Worm (Caenorhabditis elegans) whole organism, young adult: Measurements from ENCODE around the gene Y119D3B.14.
A peak's percentile ranks its signal among the peaks of the same experiment; 100 is the strongest.

Experiments used
- B0261.1 ChIP-seq: sonication (generic microtip); optimal IDR thresholded peaks from 2 replicates; lab custom pipeline; 2016; ENCODE audit warnings: mild to moderate bottlenecking, missing genetic modification characterization, moderate library complexity, missing compliant biosample characterization
- F10E7.11 ChIP-seq: sonication (generic microtip); optimal IDR thresholded peaks from 2 replicates; lab custom pipeline; 2017; ENCODE audit warnings: mild to moderate bottlenecking, missing genetic modification characterization, moderate library complexity, missing compliant biosample characterization
- F37B4.10 ChIP-seq: fragments of 200-800 bp; sonication (Bioruptor generic); IDR thresholded peaks from 2 replicates; pipeline ENCODE4 v1.3.6; 2022; ENCODE audit warnings: missing genetic modification characterization, missing compliant biosample characterization
- F39B2.1 ChIP-seq: fragments of 200-800 bp; sonication (Bioruptor generic); IDR thresholded peaks from 2 replicates; pipeline ENCODE4 v1.3.6; 2022; ENCODE audit warnings: missing genetic modification reagents, missing genetic modification characterization, missing compliant biosample characterization
- F49E8.2 ChIP-seq: sonication (generic microtip); optimal IDR thresholded peaks from 3 replicates; lab custom pipeline; 2017; ENCODE audit warnings: missing genetic modification characterization, mild to moderate bottlenecking, missing compliant biosample characterization, antibody characterized with exemption, moderate library complexity; ENCODE audit not compliant: insufficient read depth
- F57A8.1 ChIP-seq: fragments of 200-800 bp; sonication (Bioruptor generic); optimal IDR thresholded peaks from 2 replicates; lab custom pipeline; 2018; ENCODE audit warnings: mild to moderate bottlenecking, missing genetic modification characterization, moderate library complexity, missing compliant biosample characterization
- F57C9.4 ChIP-seq: sonication (generic microtip); optimal IDR thresholded peaks from 2 replicates; lab custom pipeline; 2017; ENCODE audit warnings: mild to moderate bottlenecking, missing genetic modification characterization, missing compliant biosample characterization
- T07F8.4 ChIP-seq: sonication (generic microtip); optimal IDR thresholded peaks from 2 replicates; lab custom pipeline; 2016; ENCODE audit warnings: mild to moderate bottlenecking, missing genetic modification characterization, moderate library complexity, missing compliant biosample characterization
- T26A5.8 ChIP-seq: sonication (generic microtip); optimal IDR thresholded peaks from 2 replicates; lab custom pipeline; 2016; ENCODE audit warnings: missing genetic modification characterization, missing compliant biosample characterization
- Y53F4B.3 ChIP-seq: fragments of 200-800 bp; sonication (Bioruptor generic); IDR thresholded peaks from 2 replicates; pipeline ENCODE4 v1.3.6; 2022; ENCODE audit warnings: missing genetic modification reagents, missing genetic modification characterization, missing compliant biosample characterization
- Y95B8A.8 ChIP-seq: fragments of 200-800 bp; sonication (Bioruptor generic); IDR thresholded peaks from 2 replicates; pipeline ENCODE4 v1.3.6; 2022; ENCODE audit warnings: missing genetic modification reagents, missing genetic modification characterization, missing compliant biosample characterization
- aptf-2 ChIP-seq: fragments of 200-800 bp; sonication (Bioruptor generic); conservative IDR thresholded peaks from 2 replicates; pipeline ENCODE4 v1.3.6; 2022; ENCODE audit warnings: missing genetic modification reagents, missing genetic modification characterization, missing compliant biosample characterization
- attf-3 ChIP-seq: fragments of 200-800 bp; sonication (Bioruptor generic); conservative IDR thresholded peaks from 2 replicates; pipeline ENCODE4 v1.3.6; 2022; ENCODE audit warnings: missing genetic modification reagents, missing genetic modification characterization, missing compliant biosample characterization
- bed-1 ChIP-seq: fragments of 200-800 bp; sonication (Bioruptor generic); IDR thresholded peaks from 2 replicates; pipeline ENCODE4 v1.3.6; 2022; ENCODE audit warnings: missing genetic modification reagents, missing genetic modification characterization, missing compliant biosample characterization
- bed-2 ChIP-seq: fragments of 200-800 bp; sonication (Bioruptor generic); IDR thresholded peaks from 2 replicates; pipeline ENCODE4 v1.3.6; 2022; ENCODE audit warnings: missing genetic modification reagents, missing genetic modification characterization, missing compliant biosample characterization
- ceh-40 ChIP-seq: fragments of 200-800 bp; sonication (Bioruptor generic); IDR thresholded peaks from 2 replicates; pipeline ENCODE4 v1.3.6; 2022; ENCODE audit warnings: missing genetic modification characterization, missing compliant biosample characterization
- ceh-79 ChIP-seq: sonication (generic microtip); optimal IDR thresholded peaks from 2 replicates; lab custom pipeline; 2017; ENCODE audit warnings: mild to moderate bottlenecking, missing genetic modification characterization, missing compliant biosample characterization
- fkh-3 ChIP-seq: sonication (generic microtip); optimal IDR thresholded peaks from 2 replicates; lab custom pipeline; 2016; ENCODE audit warnings: mild to moderate bottlenecking, missing genetic modification characterization, missing compliant biosample characterization
- him-1 ChIP-seq: sonication (generic microtip); optimal IDR thresholded peaks from 2 replicates; lab custom pipeline; 2016; ENCODE audit warnings: missing genotype, missing genetic modification reagents, missing genetic modification characterization, missing compliant biosample characterization
- hmg-20 ChIP-seq: fragments of 200-800 bp; sonication (Bioruptor generic); IDR thresholded peaks from 2 replicates; pipeline ENCODE4 v1.3.6; 2022; ENCODE audit warnings: missing genetic modification reagents, missing genetic modification characterization, missing compliant biosample characterization
- let-526 ChIP-seq: fragments of 200-800 bp; sonication (Bioruptor generic); IDR thresholded peaks from 2 replicates; pipeline ENCODE4 v1.3.6; 2022; ENCODE audit warnings: missing genetic modification reagents, missing genetic modification characterization, missing compliant biosample characterization
- let-607 ChIP-seq, 2 experiments: fragments of 200-800 bp in 1 of 2; sonication (Bioruptor generic) in 1 of 2; sonication (generic microtip) in 1 of 2; optimal IDR thresholded peaks; 2 replicates each; lab custom pipeline; 2016 to 2018; ENCODE audit warnings: mild to moderate bottlenecking in 2 of 2, missing compliant biosample characterization in 2 of 2, missing genetic modification characterization in 2 of 2, moderate library complexity in 2 of 2, missing genotype in 1 of 2
- lin-35 ChIP-seq, 3 experiments: fragments of 150-350 bp in 2 of 3; sonication (generic microtip) in 1 of 3; optimal IDR thresholded peaks; 2 replicates each; lab custom pipeline; 2014 to 2018; ENCODE audit warnings: missing biosample characterization in 3 of 3, missing genetic modification characterization in 3 of 3, missing genetic modification reagents in 3 of 3
- lin-40 ChIP-seq: sonication (generic microtip); optimal IDR thresholded peaks from 2 replicates; lab custom pipeline; 2016; ENCODE audit warnings: missing genetic modification characterization, mild to moderate bottlenecking, missing compliant biosample characterization, missing genotype, missing genetic modification reagents
- lsy-27 ChIP-seq: sonication (generic microtip); optimal IDR thresholded peaks from 2 replicates; lab custom pipeline; 2017; ENCODE audit warnings: missing genetic modification characterization, mild to moderate bottlenecking, missing compliant biosample characterization, antibody characterized with exemption, missing genotype, borderline replicate concordance; ENCODE audit not compliant: insufficient read depth
- madf-6 ChIP-seq: fragments of 200-800 bp; sonication (Bioruptor generic); IDR thresholded peaks from 2 replicates; pipeline ENCODE4 v1.3.6; 2022; ENCODE audit warnings: missing genetic modification reagents, missing genetic modification characterization, missing compliant biosample characterization
- madf-8 ChIP-seq: fragments of 200-800 bp; sonication (Bioruptor generic); conservative IDR thresholded peaks from 2 replicates; pipeline ENCODE4 v1.3.6; 2022; ENCODE audit warnings: missing genetic modification reagents, missing genetic modification characterization, missing compliant biosample characterization
- mcd-1 ChIP-seq: fragments of 200-800 bp; sonication (Bioruptor generic); IDR thresholded peaks from 2 replicates; pipeline ENCODE4 v1.3.6; 2022; ENCODE audit warnings: missing genetic modification reagents, missing genetic modification characterization, missing compliant biosample characterization
- mes-4 ChIP-seq: sonication (generic microtip); optimal IDR thresholded peaks from 2 replicates; lab custom pipeline; 2016; ENCODE audit warnings: missing genotype, missing genetic modification characterization, missing compliant biosample characterization
- nfya-1 ChIP-seq: sonication (generic microtip); optimal IDR thresholded peaks from 2 replicates; lab custom pipeline; 2017; ENCODE audit warnings: antibody characterized with exemption, missing compliant biosample characterization, missing genetic modification characterization, borderline replicate concordance; ENCODE audit not compliant: insufficient read depth
- nfyb-1 ChIP-seq: fragments of 200-800 bp; sonication (Bioruptor generic); IDR thresholded peaks from 2 replicates; pipeline ENCODE4 v1.3.6; 2022; ENCODE audit warnings: missing genetic modification reagents, missing genetic modification characterization, missing compliant biosample characterization
- nhr-179 ChIP-seq: sonication (generic microtip); optimal IDR thresholded peaks from 2 replicates; lab custom pipeline; 2016; ENCODE audit warnings: mild to moderate bottlenecking, missing genetic modification characterization, missing compliant biosample characterization
- nhr-27 ChIP-seq: fragments of 200-800 bp; sonication (Bioruptor generic); optimal IDR thresholded peaks from 2 replicates; lab custom pipeline; 2018; ENCODE audit warnings: mild to moderate bottlenecking, missing genetic modification characterization, moderate library complexity, missing compliant biosample characterization
- nhr-80 ChIP-seq: sonication (generic microtip); optimal IDR thresholded peaks from 2 replicates; lab custom pipeline; 2016; ENCODE audit warnings: missing genetic modification characterization, missing compliant biosample characterization
- nhr-90 ChIP-seq: sonication (generic microtip); optimal IDR thresholded peaks from 2 replicates; lab custom pipeline; 2016; ENCODE audit warnings: missing genotype, mild to moderate bottlenecking, missing genetic modification characterization, missing compliant biosample characterization
- pha-4 ChIP-seq: fragments of 150-350 bp; sonication (generic microtip); optimal IDR thresholded peaks from 2 replicates; lab custom pipeline; 2014; ENCODE audit warnings: missing biosample characterization, missing genetic modification reagents, missing genetic modification characterization
- repo-1 ChIP-seq: sonication (generic microtip); optimal IDR thresholded peaks from 2 replicates; lab custom pipeline; 2017; ENCODE audit warnings: mild to moderate bottlenecking, missing genetic modification characterization, missing compliant biosample characterization
- rpc-1 ChIP-seq, 2 experiments: fragments of 150-350 bp in 1 of 2; sonication (generic microtip) in 1 of 2; optimal IDR thresholded peaks; 2 replicates each; lab custom pipeline; 2014 to 2018; ENCODE audit warnings: missing biosample characterization in 1 of 2, missing genetic modification characterization in 1 of 2, missing genetic modification reagents in 1 of 2, missing genotype in 1 of 2
- snpc-1.3 ChIP-seq: sonication (generic microtip); optimal IDR thresholded peaks from 2 replicates; lab custom pipeline; 2017; ENCODE audit warnings: missing genetic modification characterization, mild to moderate bottlenecking, missing compliant biosample characterization, antibody characterized with exemption, moderate library complexity, missing genotype, missing genetic modification reagents; ENCODE audit not compliant: insufficient read depth
- snpc-4 ChIP-seq, 5 experiments: fragments of 150-350 bp in 1 of 5; sonication (generic microtip) in 4 of 5; optimal IDR thresholded peaks; 2 replicates each; lab custom pipeline; 2014 to 2018; ENCODE audit warnings: missing genetic modification characterization in 5 of 5, missing biosample characterization in 3 of 5, antibody characterized with exemption in 2 of 5, mild to moderate bottlenecking in 2 of 5, missing compliant biosample characterization in 2 of 5, missing genotype in 2 of 5, moderate library complexity in 2 of 5, missing genetic modification reagents in 1 of 5
- somi-1 ChIP-seq: fragments of 200-800 bp; sonication (Bioruptor generic); optimal IDR thresholded peaks from 2 replicates; lab custom pipeline; 2018; ENCODE audit warnings: mild to moderate bottlenecking, missing genetic modification characterization, missing compliant biosample characterization
- tbp1 ChIP-seq: fragments of 200-800 bp; sonication (Bioruptor generic); optimal IDR thresholded peaks from 2 replicates; lab custom pipeline; 2018; ENCODE audit warnings: mild to moderate bottlenecking, missing genetic modification characterization, missing compliant biosample characterization
- tlf-1 ChIP-seq: fragments of 200-800 bp; sonication (Bioruptor generic); optimal IDR thresholded peaks from 2 replicates; lab custom pipeline; 2018; ENCODE audit warnings: mild to moderate bottlenecking, missing genetic modification characterization, missing compliant biosample characterization
- unc-130 ChIP-seq: sonication (generic microtip); optimal IDR thresholded peaks from 2 replicates; lab custom pipeline; 2016; ENCODE audit warnings: missing genetic modification reagents, missing genetic modification characterization, missing compliant biosample characterization
- unc-62 ChIP-seq: fragments of 150-350 bp; optimal IDR thresholded peaks from 2 replicates; lab custom pipeline; 2014; ENCODE audit warnings: missing biosample characterization, missing genetic modification reagents, missing genetic modification characterization
- zfh-2 ChIP-seq: fragments of 200-800 bp; sonication (Bioruptor generic); conservative IDR thresholded peaks from 2 replicates; pipeline ENCODE4 v1.3.6; 2022; ENCODE audit warnings: missing genetic modification reagents, missing genetic modification characterization, missing compliant biosample characterization
- ztf-25 ChIP-seq: fragments of 200-800 bp; sonication (Bioruptor generic); IDR thresholded peaks from 2 replicates; pipeline ENCODE4 v1.3.6; 2022; ENCODE audit warnings: missing genetic modification reagents, missing genetic modification characterization, missing compliant biosample characterization
- ztf-28 ChIP-seq: fragments of 200-800 bp; sonication (Bioruptor generic); IDR thresholded peaks from 2 replicates; pipeline ENCODE4 v1.3.6; 2022; ENCODE audit warnings: missing genetic modification reagents, missing genetic modification characterization, missing compliant biosample characterization

The Y119D3B.14 gene

DNA sequence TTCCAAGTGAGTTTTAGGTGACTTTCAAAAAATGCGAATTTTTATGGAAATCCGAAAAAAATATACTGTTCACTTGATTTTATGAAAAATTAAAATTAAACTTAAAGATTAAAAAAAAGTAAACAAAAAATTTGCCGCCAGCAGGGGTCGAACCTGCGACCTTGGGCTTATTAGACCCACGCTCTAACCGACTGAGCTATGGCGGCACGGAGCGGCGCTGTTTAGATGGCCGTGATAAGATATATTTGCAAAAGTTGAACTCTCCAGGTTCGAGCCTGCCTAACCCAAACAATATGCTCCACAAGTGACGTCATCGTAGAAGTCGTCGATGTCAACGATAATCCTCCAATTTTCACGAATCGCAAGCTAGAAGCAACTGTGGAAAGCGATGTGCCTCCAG is 28.9 kb downstream of the Y119D3B.14 start (continued):
- TF ChIP-seq nfya-1 (tag; lab: Kevin White, UChicago) = no peak
- TF ChIP-seq nhr-90 (tag; lab: Kevin White, UChicago) = no peak
- peak; percentile 89 for TF ChIP-seq tbp1 (GFP tag; lab: Kevin White, UChicago)
- no peak for TF ChIP-seq ztf-28 (GFP tag; lab: Robert Waterston, UW)
- TF ChIP-seq rpc-1 (optimal IDR thresholded peaks at IDR 0.05; lab: Kevin White, UChicago) = peak; percentile 51
- peak; percentile 73 for TF ChIP-seq rpc-1 (tag; optimal IDR thresholded peaks at IDR 0.05; lab: Kevin White, UChicago)
- TF ChIP-seq mes-4 = no peak
- no peak for TF ChIP-seq unc-62 (GFP tag; lab: Kevin White, UChicago)
- TF ChIP-seq T07F8.4 (tag; lab: Kevin White, UChicago) = no peak
- TF ChIP-seq him-1 (tag; lab: Kevin White, UChicago) = no peak
- TF ChIP-seq aptf-2 (GFP tag; lab: Robert Waterston, UW) = no peak
- no peak for TF ChIP-seq Y95B8A.8
- TF ChIP-seq F10E7.11 = no peak
- no peak for TF ChIP-seq lsy-27 (tag; lab: Kevin White, UChicago)
- no peak for TF ChIP-seq bed-2 (GFP tag; lab: Robert Waterston, UW)
- no peak for TF ChIP-seq nfyb-1 (GFP tag; lab: Robert Waterston, UW)
- no peak for TF ChIP-seq snpc-4 (GFP tag; optimal IDR thresholded peaks at IDR 0.05; lab: Kevin White, UChicago)
- TF ChIP-seq snpc-4 (tag; optimal IDR thresholded peaks at IDR 0.05; lab: Kevin White, UChicago) = no peak
- TF ChIP-seq F57A8.1 (GFP tag; lab: Kevin White, UChicago) = no peak
- no peak for TF ChIP-seq F49E8.2 (tag; lab: Kevin White, UChicago)
- TF ChIP-seq madf-6 = no peak
- no peak for TF ChIP-seq attf-3 (GFP tag; lab: Robert Waterston, UW)
- TF ChIP-seq somi-1 = no peak
- TF ChIP-seq B0261.1 (tag; lab: Kevin White, UChicago) = peak; percentile 69
- no peak for TF ChIP-seq nhr-27 (tag; lab: Kevin White, UChicago)
- no peak for TF ChIP-seq tlf-1 (GFP tag; lab: Kevin White, UChicago)
- TF ChIP-seq nhr-80 (tag; lab: Kevin White, UChicago) = no peak
- TF ChIP-seq lin-40 (tag; lab: Kevin White, UChicago) = no peak
- TF ChIP-seq repo-1 (tag; lab: Kevin White, UChicago) = no peak
- no peak for TF ChIP-seq ceh-40
- no peak for TF ChIP-seq ztf-25 (GFP tag; lab: Robert Waterston, UW)
- no peak for TF ChIP-seq let-526
- TF ChIP-seq lin-35 (GFP tag; optimal IDR thresholded peaks at IDR 0.05; lab: Kevin White, UChicago) = no peak
- TF ChIP-seq fkh-3 (tag; lab: Kevin White, UChicago) = no peak
- TF ChIP-seq snpc-1.3 (tag; lab: Kevin White, UChicago) = no peak
- no peak for TF ChIP-seq F39B2.1 (GFP tag; lab: Robert Waterston, UW)
- TF ChIP-seq F37B4.10 (GFP tag; lab: Robert Waterston, UW) = no peak
- no peak for TF ChIP-seq madf-8
- TF ChIP-seq T26A5.8 (tag; lab: Kevin White, UChicago) = no peak
- no peak for TF ChIP-seq ceh-79
- no peak for TF ChIP-seq pha-4 (tag; lab: Kevin White, UChicago)
- no peak for TF ChIP-seq zfh-2 (GFP tag; lab: Robert Waterston, UW)
- no peak for TF ChIP-seq F57C9.4 (tag; lab: Kevin White, UChicago)
- TF ChIP-seq let-607 (tag; optimal IDR thresholded peaks at IDR 0.05; lab: Kevin White, UChicago) = no peak
- 0 out of 2 replicates have a peak, but pooled peaks have one; percentile 29 for TF ChIP-seq mcd-1 (GFP tag; lab: Robert Waterston, UW)
- no peak for TF ChIP-seq unc-130 (GFP tag; lab: Kevin White, UChicago)
- TF ChIP-seq nhr-179 (tag; lab: Kevin White, UChicago) = no peak
- TF ChIP-seq Y53F4B.3 (GFP tag; lab: Robert Waterston, UW) = no peak
- no peak for TF ChIP-seq hmg-20
- no peak for TF ChIP-seq bed-1 (GFP tag; lab: Robert Waterston, UW)
